Worm (Caenorhabditis elegans) whole organism, L4 larva: Measurements from ENCODE around the gene phg-1.
A peak's percentile ranks its signal among the peaks of the same experiment; 100 is the strongest.

Experiments used
- D1046.2 ChIP-seq: fragments of 200-800 bp; sonication (Bioruptor generic); IDR thresholded peaks from 2 replicates; pipeline ENCODE4 v1.3.6; 2022; ENCODE audit warnings: missing genetic modification characterization, missing compliant biosample characterization
- F10B5.3 ChIP-seq: sonication (generic microtip); optimal IDR thresholded peaks from 2 replicates; lab custom pipeline; 2016; ENCODE audit warnings: mild to moderate bottlenecking, missing genetic modification characterization, missing compliant biosample characterization
- F26F4.8 ChIP-seq: fragments of 200-800 bp; sonication (Bioruptor generic); conservative IDR thresholded peaks from 2 replicates; pipeline ENCODE4 v1.3.6; 2022; ENCODE audit warnings: missing genetic modification characterization, missing compliant biosample characterization
- F44E2.7 ChIP-seq: fragments of 200-800 bp; sonication (Bioruptor generic); IDR thresholded peaks from 2 replicates; pipeline ENCODE4 v2.1.2; 2022; ENCODE audit warnings: missing genetic modification characterization, missing compliant biosample characterization
- F49E8.2 ChIP-seq: sonication (generic microtip); optimal IDR thresholded peaks from 2 replicates; lab custom pipeline; 2016; ENCODE audit warnings: missing compliant biosample characterization, mild to moderate bottlenecking, missing genetic modification characterization, borderline replicate concordance
- R02D3.7 ChIP-seq: fragments of 150-350 bp; sonication (generic microtip); optimal IDR thresholded peaks from 3 replicates; lab custom pipeline; 2014; ENCODE audit warnings: missing biosample characterization, missing genetic modification characterization
- T26A8.4 ChIP-seq: fragments of 200-800 bp; sonication (Bioruptor generic); IDR thresholded peaks from 2 replicates; pipeline ENCODE4 v1.3.6; 2022; ENCODE audit warnings: missing genetic modification characterization, missing compliant biosample characterization
- Y48G9A.11 ChIP-seq: fragments of 200-800 bp; sonication (Bioruptor generic); IDR thresholded peaks from 2 replicates; pipeline ENCODE4 v1.3.6; 2022; ENCODE audit warnings: missing genetic modification reagents, missing genetic modification characterization, missing compliant biosample characterization
- Y75B8A.6 ChIP-seq: fragments of 200-800 bp; sonication (Bioruptor generic); IDR thresholded peaks from 2 replicates; pipeline ENCODE4 v1.3.6; 2022; ENCODE audit warnings: missing genetic modification reagents, missing genetic modification characterization, missing compliant biosample characterization
- ZK546.5 ChIP-seq, 2 experiments: sonication (generic microtip); optimal IDR thresholded peaks; 2 replicates each; lab custom pipeline; 2017; ENCODE audit warnings: missing biosample characterization in 2 of 2, missing genetic modification characterization in 2 of 2
- ama-1 ChIP-seq: fragments of 150-350 bp; optimal IDR thresholded peaks from 2 replicates; lab custom pipeline; 2014; ENCODE audit warnings: inconsistent platforms, mixed read lengths
- arid-1 ChIP-seq: fragments of 200-800 bp; sonication (Bioruptor generic); conservative IDR thresholded peaks from 2 replicates; pipeline ENCODE4 v1.3.6; 2022; ENCODE audit warnings: missing genetic modification reagents, missing genetic modification characterization, missing compliant biosample characterization
- ceh-32 ChIP-seq: sonication (generic microtip); optimal IDR thresholded peaks from 2 replicates; lab custom pipeline; 2016; ENCODE audit warnings: mild to moderate bottlenecking, missing genetic modification characterization, missing compliant biosample characterization; ENCODE audit not compliant: poor library complexity
- ces-1 ChIP-seq: fragments of 150-350 bp; sonication (generic microtip); optimal IDR thresholded peaks from 4 replicates; lab custom pipeline; 2014; ENCODE audit warnings: missing biosample characterization, missing genetic modification reagents, missing genetic modification characterization
- daf-8 ChIP-seq: fragments of 200-800 bp; sonication (Bioruptor generic); IDR thresholded peaks from 2 replicates; pipeline ENCODE4 v1.3.6; 2022; ENCODE audit warnings: missing genetic modification characterization, missing compliant biosample characterization
- dmd-8 ChIP-seq: fragments of 200-800 bp; sonication (Bioruptor generic); IDR thresholded peaks from 2 replicates; pipeline ENCODE4 v1.3.6; 2022; ENCODE audit warnings: missing genetic modification characterization, missing compliant biosample characterization
- dpl-1 ChIP-seq: fragments of 150-350 bp; optimal IDR thresholded peaks from 2 replicates; lab custom pipeline; 2014; ENCODE audit warnings: missing biosample characterization, missing genetic modification reagents, missing genetic modification characterization
- duxl-1 ChIP-seq: sonication (generic microtip); optimal IDR thresholded peaks from 2 replicates; lab custom pipeline; 2016; ENCODE audit warnings: mild to moderate bottlenecking, missing genetic modification characterization, moderate library complexity, missing compliant biosample characterization; ENCODE audit not compliant: poor library complexity
- hlh-11 ChIP-seq: fragments of 200-800 bp; sonication (Bioruptor generic); optimal IDR thresholded peaks from 2 replicates; lab custom pipeline; 2018; ENCODE audit warnings: mild to moderate bottlenecking, missing genetic modification characterization, missing compliant biosample characterization
- hlh-30 ChIP-seq: sonication (generic microtip); optimal IDR thresholded peaks from 2 replicates; lab custom pipeline; 2017; ENCODE audit warnings: antibody characterized with exemption, mild to moderate bottlenecking, missing genetic modification characterization, missing compliant biosample characterization; ENCODE audit not compliant: insufficient read depth
- hmg-1.1 ChIP-seq: fragments of 200-800 bp; sonication (Bioruptor generic); IDR thresholded peaks from 2 replicates; pipeline ENCODE4 v1.3.6; 2022; ENCODE audit warnings: missing genetic modification reagents, missing genetic modification characterization, missing compliant biosample characterization
- lin-13 ChIP-seq: fragments of 150-350 bp; optimal IDR thresholded peaks from 2 replicates; lab custom pipeline; 2014; ENCODE audit warnings: missing biosample characterization, missing genetic modification reagents, missing genetic modification characterization
- lin-39 ChIP-seq: fragments of 150-350 bp; optimal IDR thresholded peaks from 2 replicates; lab custom pipeline; 2014; ENCODE audit warnings: missing biosample characterization, missing genetic modification reagents, missing genetic modification characterization
- madf-5 ChIP-seq, 2 experiments: fragments of 200-800 bp; sonication (Bioruptor generic); IDR thresholded peaks; 2 replicates each; pipeline ENCODE4 v1.3.6; 2022; ENCODE audit warnings: missing compliant biosample characterization in 2 of 2, missing genetic modification characterization in 2 of 2
- madf-9 ChIP-seq: fragments of 200-800 bp; sonication (Bioruptor generic); conservative IDR thresholded peaks from 2 replicates; pipeline ENCODE4 v1.3.6; 2022; ENCODE audit warnings: missing genetic modification reagents, missing genetic modification characterization, missing compliant biosample characterization
- mdl-1 ChIP-seq, 2 experiments: fragments of 150-350 bp in 1 of 2; sonication (generic microtip) in 1 of 2; optimal IDR thresholded peaks; 2 replicates each; lab custom pipeline; 2014 to 2017; ENCODE audit warnings: missing biosample characterization in 2 of 2, missing genetic modification characterization in 2 of 2
- mdt-29 ChIP-seq: fragments of 200-800 bp; sonication (Bioruptor generic); IDR thresholded peaks from 2 replicates; pipeline ENCODE4 v1.3.6; 2022; ENCODE audit warnings: missing genetic modification reagents, missing genetic modification characterization, missing compliant biosample characterization
- nhr-48 ChIP-seq: sonication (generic microtip); optimal IDR thresholded peaks from 2 replicates; lab custom pipeline; 2016; ENCODE audit warnings: mild to moderate bottlenecking, missing genetic modification characterization, missing compliant biosample characterization
- nhr-6 ChIP-seq: fragments of 150-350 bp; optimal IDR thresholded peaks from 2 replicates; lab custom pipeline; 2014; ENCODE audit warnings: missing biosample characterization, missing genetic modification characterization
- nhr-76 ChIP-seq: fragments of 150-350 bp; optimal IDR thresholded peaks from 2 replicates; lab custom pipeline; 2014; ENCODE audit warnings: missing biosample characterization, missing genetic modification characterization
- pha-4 ChIP-seq, 2 experiments: fragments of 150-350 bp in 1 of 2; fragments of 200-800 bp in 1 of 2; sonication (Bioruptor generic) in 1 of 2; IDR thresholded peaks in 1 of 2; optimal IDR thresholded peaks in 1 of 2; 2 replicates each; pipeline versions ENCODE4 v1.3.6 to Lab custom; 2014 to 2022; ENCODE audit warnings: missing genetic modification characterization in 2 of 2, missing genetic modification reagents in 2 of 2, missing biosample characterization in 1 of 2, missing compliant biosample characterization in 1 of 2
- php-3 ChIP-seq: fragments of 200-800 bp; sonication (Bioruptor generic); IDR thresholded peaks from 2 replicates; pipeline ENCODE4 v1.3.6; 2022; ENCODE audit warnings: missing genetic modification reagents, missing genetic modification characterization, missing compliant biosample characterization
- rbr-2 ChIP-seq: sonication (generic microtip); optimal IDR thresholded peaks from 2 replicates; lab custom pipeline; 2016; ENCODE audit warnings: missing genotype, missing genetic modification characterization, missing compliant biosample characterization
- sdz-12 ChIP-seq: fragments of 200-800 bp; sonication (Bioruptor generic); optimal IDR thresholded peaks from 2 replicates; lab custom pipeline; 2018; ENCODE audit warnings: mild to moderate bottlenecking, missing genetic modification characterization, missing compliant biosample characterization
- skn-1 ChIP-seq: fragments of 150-350 bp; optimal IDR thresholded peaks from 2 replicates; lab custom pipeline; 2014; ENCODE audit warnings: missing biosample characterization, missing genetic modification characterization
- snpc-1.2 ChIP-seq: fragments of 200-800 bp; sonication (Bioruptor generic); IDR thresholded peaks from 2 replicates; pipeline ENCODE4 v1.3.6; 2022; ENCODE audit warnings: missing genetic modification reagents, missing genetic modification characterization, missing compliant biosample characterization
- snpc-4 ChIP-seq: fragments of 150-350 bp; optimal IDR thresholded peaks from 2 replicates; lab custom pipeline; 2014; ENCODE audit warnings: missing biosample characterization, missing genetic modification characterization
- spr-3 ChIP-seq: fragments of 200-800 bp; sonication (Bioruptor generic); optimal IDR thresholded peaks from 2 replicates; lab custom pipeline; 2018; ENCODE audit warnings: mild to moderate bottlenecking, missing genetic modification characterization, missing compliant biosample characterization
- tra-1 ChIP-seq: fragments of 200-800 bp; sonication (Bioruptor generic); IDR thresholded peaks from 2 replicates; pipeline ENCODE4 v1.3.6; 2022; ENCODE audit warnings: missing genetic modification reagents, missing genetic modification characterization, missing compliant biosample characterization
- vab-7 ChIP-seq: fragments of 200-800 bp; sonication (Bioruptor generic); IDR thresholded peaks from 2 replicates; pipeline ENCODE4 v1.3.6; 2022; ENCODE audit warnings: missing genetic modification reagents, missing genetic modification characterization, missing compliant biosample characterization
- zfp-2 ChIP-seq: sonication (generic microtip); optimal IDR thresholded peaks from 2 replicates; lab custom pipeline; 2016; ENCODE audit warnings: mild to moderate bottlenecking, missing genetic modification characterization, missing compliant biosample characterization
- zip-11 ChIP-seq: fragments of 200-800 bp; sonication (Bioruptor generic); IDR thresholded peaks from 2 replicates; pipeline ENCODE4 v1.3.6; 2022; ENCODE audit warnings: missing genetic modification characterization, missing compliant biosample characterization
- zip-2 ChIP-seq: fragments of 150-350 bp; optimal IDR thresholded peaks from 2 replicates; lab custom pipeline; 2014; ENCODE audit warnings: missing biosample characterization, missing genetic modification characterization

The phg-1 gene

ce11 chrII:10099804-10100360 is 37.6 kb upstream of the phg-1 start, which contains the start of the genes pas-7 and puf-12 (continued):
- TF ChIP-seq Y48G9A.11 (GFP tag; lab: Robert Waterston, UW) (no peak), arid-1 (no peak), zip-11 (GFP tag; lab: Robert Waterston, UW) (no peak), pha-4 (GFP tag; IDR thresholded peaks at IDR 0.05; lab: Robert Waterston, UW) (no peak), pha-4 (tag; optimal IDR thresholded peaks at IDR 0.05; lab: Kevin White, UChicago) (peak; percentile 65), vab-7 (GFP tag; lab: Robert Waterston, UW) (no peak), madf-9 (GFP tag; lab: Robert Waterston, UW) (no peak), duxl-1 (tag; lab: Kevin White, UChicago) (no peak), skn-1 (no peak), dpl-1 (GFP tag; lab: Kevin White, UChicago) (peak; percentile 12), nhr-48 (tag; lab: Kevin White, UChicago) (no peak), zip-2 (tag; lab: Kevin White, UChicago) (no peak), madf-5 (GFP tag; IDR thresholded peaks at IDR 0.05; lab: Robert Waterston, UW) (no peak), hlh-11 (tag; lab: Kevin White, UChicago) (no peak), lin-13 (GFP tag; lab: Kevin White, UChicago) (no peak), snpc-4 (tag; lab: Kevin White, UChicago) (no peak), D1046.2 (GFP tag; lab: Robert Waterston, UW) (no peak), R02D3.7 (tag; lab: Kevin White, UChicago) (peak; percentile 38), rbr-2 (no peak), Y75B8A.6 (GFP tag; lab: Robert Waterston, UW) (no peak), mdl-1 (tag; optimal IDR thresholded peaks at IDR 0.05; lab: Kevin White, UChicago) (no peak), hlh-30 (tag; lab: Kevin White, UChicago) (no peak), T26A8.4 (GFP tag; lab: Robert Waterston, UW) (no peak)
- TF ChIP-seq, all 104 proteins: peak for 6

DNA sequence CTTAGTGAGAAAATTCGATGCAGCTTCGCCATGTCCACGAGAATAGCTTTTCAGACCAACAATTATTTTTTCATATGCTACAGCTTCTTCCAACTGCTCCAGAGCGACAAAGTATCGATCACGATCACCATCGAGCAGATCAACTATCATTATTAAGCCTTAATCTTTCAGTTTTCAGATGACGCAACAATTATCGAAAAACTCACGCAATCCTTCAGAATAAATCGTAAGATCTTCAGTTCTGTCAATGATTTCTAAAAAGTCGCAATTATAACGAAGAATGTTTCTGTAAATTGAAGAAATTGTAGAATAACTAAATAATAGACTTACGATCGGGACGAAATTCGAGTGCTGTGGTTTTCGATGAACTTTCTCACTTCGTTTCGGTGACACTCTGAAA is 34.2 kb upstream of the phg-1 start:
- TF ChIP-seq ceh-32 (no peak), hmg-1.1 (GFP tag; lab: Robert Waterston, UW) (no peak), lin-39 (tag; lab: Kevin White, UChicago) (no peak), mdl-1 (tag; optimal IDR thresholded peaks at IDR 0.05; lab: Kevin White, UChicago) (no peak), duxl-1 (tag; lab: Kevin White, UChicago) (no peak), F44E2.7 (no peak), R02D3.7 (tag; lab: Kevin White, UChicago) (no peak), php-3 (GFP tag; lab: Robert Waterston, UW) (no peak), sdz-12 (GFP tag; lab: Kevin White, UChicago) (no peak), mdt-29 (GFP tag; lab: Robert Waterston, UW) (no peak), rbr-2 (no peak), nhr-6 (tag; lab: Kevin White, UChicago) (no peak), ZK546.5 (tag; optimal IDR thresholded peaks at IDR 0.05; lab: Kevin White, UChicago) (no peak), snpc-1.2 (GFP tag; lab: Robert Waterston, UW) (no peak), D1046.2 (GFP tag; lab: Robert Waterston, UW) (no peak)
- TF ChIP-seq, all 104 proteins: peak for 0

ce11 chrII:10105604-10106003 is 31.9 kb upstream of the phg-1 start, which contains the start of gene ZK945.4:
Gene ZK945.4, minus strand, starts transcription at chrII:10105704.
- TF ChIP-seq F49E8.2 (tag; lab: Kevin White, UChicago) (no peak), Y75B8A.6 (GFP tag; lab: Robert Waterston, UW) (no peak), tra-1 (GFP tag; lab: Robert Waterston, UW) (no peak), spr-3 (GFP tag; lab: Kevin White, UChicago) (no peak), ces-1 (GFP tag; lab: Kevin White, UChicago) (no peak), zfp-2 (tag; lab: Kevin White, UChicago) (no peak), nhr-76 (tag; lab: Kevin White, UChicago) (no peak), F10B5.3 (tag; lab: Kevin White, UChicago) (no peak), F26F4.8 (GFP tag; lab: Robert Waterston, UW) (no peak), ama-1 (lab: Kevin White, UChicago) (no peak), dmd-8 (no peak), daf-8 (GFP tag; lab: Robert Waterston, UW) (no peak)
